Fruit fly (Drosophila melanogaster): ENCODE results near the gene CG42536.

dm6 chr3L:10663190-10663763 is 33.4 kb upstream of the CG42536 start, which contains the start of gene Adi1:
- TF ChIP-seq Ets98B (GFP tag; IDR thresholded peaks at IDR 0.05) (no peak), CG12605 (GFP tag; IDR thresholded peaks at IDR 0.05) (no peak), gl (tag; optimal IDR thresholded peaks at IDR 0.05) (no peak), CG10348 (GFP tag; IDR thresholded peaks at IDR 0.05) (no peak), Pif1B (GFP tag; optimal IDR thresholded peaks at IDR 0.05) (no peak)

All from whole organism, pupa.